Worm (Caenorhabditis elegans) whole organism, young adult: ENCODE data around the gene C16C8.22.

ENCODE experiments used
- B0336.3 ChIP-seq: fragments of 200-800 bp; sonication (Bioruptor generic); IDR thresholded peaks from 2 replicates; pipeline ENCODE4 v1.3.6; 2022; ENCODE audit warnings: missing genetic modification characterization, missing compliant biosample characterization
- D2030.7 ChIP-seq: fragments of 200-800 bp; sonication (Bioruptor generic); IDR thresholded peaks from 2 replicates; pipeline ENCODE4 v1.3.6; 2022; ENCODE audit warnings: missing genetic modification reagents, missing genetic modification characterization, missing compliant biosample characterization
- F10E7.11 ChIP-seq: sonication (generic microtip); optimal IDR thresholded peaks from 2 replicates; lab custom pipeline; 2017; ENCODE audit warnings: mild to moderate bottlenecking, missing genetic modification characterization, moderate library complexity, missing compliant biosample characterization
- F37B4.10 ChIP-seq: fragments of 200-800 bp; sonication (Bioruptor generic); IDR thresholded peaks from 2 replicates; pipeline ENCODE4 v1.3.6; 2022; ENCODE audit warnings: missing genetic modification characterization, missing compliant biosample characterization
- F39B2.1 ChIP-seq: fragments of 200-800 bp; sonication (Bioruptor generic); IDR thresholded peaks from 2 replicates; pipeline ENCODE4 v1.3.6; 2022; ENCODE audit warnings: missing genetic modification reagents, missing genetic modification characterization, missing compliant biosample characterization
- F52B5.7 ChIP-seq: sonication (generic microtip); optimal IDR thresholded peaks from 2 replicates; lab custom pipeline; 2016; ENCODE audit warnings: mild to moderate bottlenecking, missing genetic modification characterization, missing compliant biosample characterization
- F57A8.1 ChIP-seq: fragments of 200-800 bp; sonication (Bioruptor generic); optimal IDR thresholded peaks from 2 replicates; lab custom pipeline; 2018; ENCODE audit warnings: mild to moderate bottlenecking, missing genetic modification characterization, moderate library complexity, missing compliant biosample characterization
- T07F8.4 ChIP-seq: sonication (generic microtip); optimal IDR thresholded peaks from 2 replicates; lab custom pipeline; 2016; ENCODE audit warnings: mild to moderate bottlenecking, missing genetic modification characterization, moderate library complexity, missing compliant biosample characterization
- Y79H2A.3 ChIP-seq: fragments of 200-800 bp; sonication (Bioruptor generic); conservative IDR thresholded peaks from 2 replicates; pipeline ENCODE4 v1.3.6; 2022; ENCODE audit warnings: missing genetic modification reagents, missing genetic modification characterization, missing compliant biosample characterization
- Y95B8A.8 ChIP-seq: fragments of 200-800 bp; sonication (Bioruptor generic); IDR thresholded peaks from 2 replicates; pipeline ENCODE4 v1.3.6; 2022; ENCODE audit warnings: missing genetic modification reagents, missing genetic modification characterization, missing compliant biosample characterization
- ZK185.1 ChIP-seq: sonication (generic microtip); optimal IDR thresholded peaks from 2 replicates; lab custom pipeline; 2016; ENCODE audit warnings: mild to moderate bottlenecking, missing genetic modification characterization, missing compliant biosample characterization; ENCODE audit not compliant: poor library complexity, severe bottlenecking
- aptf-2 ChIP-seq: fragments of 200-800 bp; sonication (Bioruptor generic); conservative IDR thresholded peaks from 2 replicates; pipeline ENCODE4 v1.3.6; 2022; ENCODE audit warnings: missing genetic modification reagents, missing genetic modification characterization, missing compliant biosample characterization
- ceh-100 ChIP-seq: fragments of 200-800 bp; sonication (Bioruptor generic); IDR thresholded peaks from 2 replicates; pipeline ENCODE4 v1.3.6; 2022; ENCODE audit warnings: missing genetic modification reagents, missing genetic modification characterization, missing compliant biosample characterization
- ceh-91 ChIP-seq: fragments of 200-800 bp; sonication (Bioruptor generic); IDR thresholded peaks from 2 replicates; pipeline ENCODE4 v1.3.6; 2022; ENCODE audit warnings: missing genetic modification reagents, missing genetic modification characterization, missing compliant biosample characterization
- chd-7 ChIP-seq: sonication (generic microtip); optimal IDR thresholded peaks from 2 replicates; lab custom pipeline; 2016; ENCODE audit warnings: mild to moderate bottlenecking, missing genetic modification characterization, moderate library complexity, missing compliant biosample characterization
- die-1 ChIP-seq: sonication (generic microtip); optimal IDR thresholded peaks from 2 replicates; lab custom pipeline; 2016; ENCODE audit warnings: missing genotype, mild to moderate bottlenecking, missing genetic modification characterization, missing compliant biosample characterization
- dox-1 ChIP-seq: fragments of 200-800 bp; sonication (Bioruptor generic); IDR thresholded peaks from 2 replicates; pipeline ENCODE4 v1.3.6; 2022; ENCODE audit warnings: missing genetic modification reagents, missing genetic modification characterization, missing compliant biosample characterization
- egl-18 ChIP-seq: fragments of 200-800 bp; sonication (Bioruptor generic); IDR thresholded peaks from 2 replicates; pipeline ENCODE4 v1.3.6; 2022; ENCODE audit warnings: missing genetic modification reagents, missing genetic modification characterization, missing compliant biosample characterization
- egl-44 ChIP-seq: fragments of 200-800 bp; sonication (Bioruptor generic); IDR thresholded peaks from 2 replicates; pipeline ENCODE4 v1.3.6; 2022; ENCODE audit warnings: missing genetic modification reagents, missing genetic modification characterization, missing compliant biosample characterization
- fkh-3 ChIP-seq: sonication (generic microtip); optimal IDR thresholded peaks from 2 replicates; lab custom pipeline; 2016; ENCODE audit warnings: mild to moderate bottlenecking, missing genetic modification characterization, missing compliant biosample characterization
- hsf-1 ChIP-seq: fragments of 200-800 bp; sonication (Bioruptor generic); IDR thresholded peaks from 2 replicates; pipeline ENCODE4 v1.3.6; 2022; ENCODE audit warnings: missing genetic modification reagents, missing genetic modification characterization, missing compliant biosample characterization
- lag-1 ChIP-seq: fragments of 200-800 bp; sonication (Bioruptor generic); IDR thresholded peaks from 2 replicates; pipeline ENCODE4 v1.3.6; 2022; ENCODE audit warnings: missing genetic modification reagents, missing genetic modification characterization, missing compliant biosample characterization
- let-607 ChIP-seq, 2 experiments: fragments of 200-800 bp in 1 of 2; sonication (Bioruptor generic) in 1 of 2; sonication (generic microtip) in 1 of 2; optimal IDR thresholded peaks; 2 replicates each; lab custom pipeline; 2016 to 2018; ENCODE audit warnings: mild to moderate bottlenecking in 2 of 2, missing compliant biosample characterization in 2 of 2, missing genetic modification characterization in 2 of 2, moderate library complexity in 2 of 2, missing genotype in 1 of 2
- lin-26 ChIP-seq: fragments of 200-800 bp; sonication (Bioruptor generic); IDR thresholded peaks from 2 replicates; pipeline ENCODE4 v1.3.6; 2022; ENCODE audit warnings: missing genetic modification reagents, missing genetic modification characterization, missing compliant biosample characterization
- madf-8 ChIP-seq: fragments of 200-800 bp; sonication (Bioruptor generic); conservative IDR thresholded peaks from 2 replicates; pipeline ENCODE4 v1.3.6; 2022; ENCODE audit warnings: missing genetic modification reagents, missing genetic modification characterization, missing compliant biosample characterization
- nhr-27 ChIP-seq: fragments of 200-800 bp; sonication (Bioruptor generic); optimal IDR thresholded peaks from 2 replicates; lab custom pipeline; 2018; ENCODE audit warnings: mild to moderate bottlenecking, missing genetic modification characterization, moderate library complexity, missing compliant biosample characterization
- nhr-90 ChIP-seq: sonication (generic microtip); optimal IDR thresholded peaks from 2 replicates; lab custom pipeline; 2016; ENCODE audit warnings: missing genotype, mild to moderate bottlenecking, missing genetic modification characterization, missing compliant biosample characterization
- pha-4 ChIP-seq: fragments of 150-350 bp; sonication (generic microtip); optimal IDR thresholded peaks from 2 replicates; lab custom pipeline; 2014; ENCODE audit warnings: missing biosample characterization, missing genetic modification reagents, missing genetic modification characterization
- rec-8 ChIP-seq, 2 experiments: sonication (generic microtip); optimal IDR thresholded peaks; 2 replicates each; lab custom pipeline; 2016; ENCODE audit warnings: mild to moderate bottlenecking in 2 of 2, missing genetic modification characterization in 2 of 2, missing genetic modification reagents in 2 of 2, missing genotype in 2 of 2, missing biosample characterization in 1 of 2, missing compliant biosample characterization in 1 of 2, moderate library complexity in 1 of 2
- repo-1 ChIP-seq: sonication (generic microtip); optimal IDR thresholded peaks from 2 replicates; lab custom pipeline; 2017; ENCODE audit warnings: mild to moderate bottlenecking, missing genetic modification characterization, missing compliant biosample characterization
- tlf-1 ChIP-seq: fragments of 200-800 bp; sonication (Bioruptor generic); optimal IDR thresholded peaks from 2 replicates; lab custom pipeline; 2018; ENCODE audit warnings: mild to moderate bottlenecking, missing genetic modification characterization, missing compliant biosample characterization
- unc-62 ChIP-seq: fragments of 150-350 bp; optimal IDR thresholded peaks from 2 replicates; lab custom pipeline; 2014; ENCODE audit warnings: missing biosample characterization, missing genetic modification reagents, missing genetic modification characterization
- xnd-1 ChIP-seq: sonication (generic microtip); optimal IDR thresholded peaks from 2 replicates; lab custom pipeline; 2016; ENCODE audit warnings: missing genotype, missing genetic modification reagents, missing genetic modification characterization, missing compliant biosample characterization
- zim-3 ChIP-seq: sonication (generic microtip); optimal IDR thresholded peaks from 2 replicates; lab custom pipeline; 2017; ENCODE audit warnings: mild to moderate bottlenecking, missing genetic modification characterization, moderate library complexity, missing compliant biosample characterization
- ztf-18 ChIP-seq: sonication (generic microtip); optimal IDR thresholded peaks from 2 replicates; lab custom pipeline; 2016; ENCODE audit warnings: missing genotype, mild to moderate bottlenecking, missing genetic modification characterization, missing compliant biosample characterization
- ztf-26 ChIP-seq: sonication (generic microtip); optimal IDR thresholded peaks from 2 replicates; lab custom pipeline; 2017; ENCODE audit warnings: missing genetic modification characterization, missing compliant biosample characterization
- ztf-6 ChIP-seq: fragments of 200-800 bp; sonication (Bioruptor generic); IDR thresholded peaks from 2 replicates; pipeline ENCODE4 v1.3.6; 2022; ENCODE audit warnings: missing genetic modification reagents, missing genetic modification characterization, missing compliant biosample characterization

C16C8.22 gene

ce11 chrII:3416528-3416927, 26.5 kb downstream of the C16C8.22 start, which contains the start of gene nep-6:
nep-6 (plus strand) TSS chrII:3416828.
- TF ChIP-seq let-607 (tag; optimal IDR thresholded peaks at IDR 0.05; lab: Kevin White, UChicago), result no peak
- no peak for TF ChIP-seq F57A8.1 (GFP tag; lab: Kevin White, UChicago)
- TF ChIP-seq T07F8.4 (tag; lab: Kevin White, UChicago), result no peak
- no peak for TF ChIP-seq Y79H2A.3 (GFP tag; lab: Robert Waterston, UW)
- TF ChIP-seq pha-4 (tag; lab: Kevin White, UChicago), result no peak
- TF ChIP-seq nhr-27 (tag; lab: Kevin White, UChicago), result no peak
- no peak for TF ChIP-seq ztf-18 (tag; lab: Kevin White, UChicago)
- TF ChIP-seq D2030.7 (GFP tag; lab: Robert Waterston, UW), result no peak

ce11 chrII:3414383-3414910, 28.6 kb downstream of the C16C8.22 start, which contains the start of the genes F18A12.7 and F18A12.2:
F18A12.7 (minus strand) TSS chrII:3414483.
F18A12.2 (plus strand) TSS chrII:3414860.
- no peak for TF ChIP-seq ceh-100
- peak; percentile 67; the same call in 1 of the 2 replicates for TF ChIP-seq aptf-2 (GFP tag; lab: Robert Waterston, UW)
- TF ChIP-seq F39B2.1, result no peak
- TF ChIP-seq F52B5.7 (tag; lab: Kevin White, UChicago), result no peak
- no peak for TF ChIP-seq rec-8 (tag; optimal IDR thresholded peaks at IDR 0.05; lab: Kevin White, UChicago)
- no peak for TF ChIP-seq die-1 (tag; lab: Kevin White, UChicago)
- no peak for TF ChIP-seq dox-1 (GFP tag; lab: Robert Waterston, UW)
- TF ChIP-seq xnd-1 (tag; lab: Kevin White, UChicago), result no peak

ce11 chrII:3403535-3403934, 39.5 kb downstream of the C16C8.22 start, which contains the start of gene nep-8:
nep-8 (plus strand) TSS chrII:3403835.
- TF ChIP-seq repo-1 (tag; lab: Kevin White, UChicago), result no peak

ce11 chrII:3402854-3403253, 40.2 kb downstream of the C16C8.22 start, which contains the start of gene nep-10:
nep-10 (minus strand) TSS chrII:3402954.
- TF ChIP-seq nhr-90, result no peak
- no peak for TF ChIP-seq egl-44
- TF ChIP-seq T07F8.4 (tag; lab: Kevin White, UChicago), result no peak
- no peak for TF ChIP-seq ceh-91 (GFP tag; lab: Robert Waterston, UW)
- no peak for TF ChIP-seq Y95B8A.8 (GFP tag; lab: Robert Waterston, UW)
- TF ChIP-seq Y79H2A.3 (GFP tag; lab: Robert Waterston, UW), result no peak
- TF ChIP-seq chd-7 (tag; lab: Kevin White, UChicago), result no peak
- TF ChIP-seq lag-1 (GFP tag; lab: Robert Waterston, UW), result no peak
- no peak for TF ChIP-seq lin-26 (GFP tag; lab: Robert Waterston, UW)
- TF ChIP-seq ztf-18 (tag; lab: Kevin White, UChicago), result no peak
- no peak for TF ChIP-seq zim-3
- no peak for TF ChIP-seq rec-8 (tag; optimal IDR thresholded peaks at IDR 0.05; lab: Kevin White, UChicago)
- TF ChIP-seq madf-8 (GFP tag; lab: Robert Waterston, UW), result no peak

ce11 chrII:3399212-3399611, 43.8 kb downstream of the C16C8.22 start, which contains the start of gene nep-9:
nep-9 (minus strand) TSS chrII:3399312.
- TF ChIP-seq hsf-1 (GFP tag; lab: Robert Waterston, UW) (no peak), unc-62 (GFP tag; lab: Kevin White, UChicago) (no peak), F57A8.1 (GFP tag; lab: Kevin White, UChicago) (no peak), die-1 (tag; lab: Kevin White, UChicago) (no peak), tlf-1 (no peak), madf-8 (GFP tag; lab: Robert Waterston, UW) (no peak), B0336.3 (no peak), fkh-3 (tag; lab: Kevin White, UChicago) (no peak), F10E7.11 (tag; lab: Kevin White, UChicago) (no peak), egl-18 (GFP tag; lab: Robert Waterston, UW) (no peak), ztf-6 (GFP tag; lab: Robert Waterston, UW) (no peak), ZK185.1 (tag; lab: Kevin White, UChicago) (no peak), F37B4.10 (no peak), ztf-26 (no peak)
